Worm (Caenorhabditis elegans) whole organism, late embryonic: ENCODE results near the gene qua-1.

ENCODE experiments used
- F13H6.1 ChIP-seq: sonication (generic microtip); optimal IDR thresholded peaks from 2 replicates; lab custom pipeline; 2016; ENCODE audit warnings: missing genetic modification characterization, missing compliant biosample characterization
- K09A11.1 ChIP-seq: sonication (generic microtip); optimal IDR thresholded peaks from 2 replicates; lab custom pipeline; 2017; ENCODE audit warnings: antibody characterized with exemption, mild to moderate bottlenecking, missing genetic modification characterization, missing compliant biosample characterization; ENCODE audit not compliant: insufficient read depth
- T23F11.4 ChIP-seq: fragments of 200-800 bp; sonication (Bioruptor generic); optimal IDR thresholded peaks from 2 replicates; lab custom pipeline; 2018; ENCODE audit warnings: mild to moderate bottlenecking, missing genetic modification characterization, missing compliant biosample characterization
- Y22D7AL.16 ChIP-seq: sonication (generic microtip); optimal IDR thresholded peaks from 2 replicates; lab custom pipeline; 2016; ENCODE audit warnings: missing genetic modification characterization, missing compliant biosample characterization
- ahr-1 ChIP-seq: sonication (generic microtip); optimal IDR thresholded peaks from 2 replicates; lab custom pipeline; 2016; ENCODE audit warnings: missing genetic modification characterization, missing compliant biosample characterization
- ceh-22 ChIP-seq: sonication (generic microtip); optimal IDR thresholded peaks from 2 replicates; lab custom pipeline; 2017; ENCODE audit warnings: missing biosample characterization, missing genetic modification characterization
- ceh-30 ChIP-seq: fragments of 150-350 bp; optimal IDR thresholded peaks from 2 replicates; lab custom pipeline; 2014; ENCODE audit warnings: missing biosample characterization, missing genetic modification characterization
- ceh-6 ChIP-seq: fragments of 200-800 bp; sonication (Bioruptor generic); optimal IDR thresholded peaks from 2 replicates; lab custom pipeline; 2018; ENCODE audit warnings: mild to moderate bottlenecking, missing genetic modification characterization, missing compliant biosample characterization
- dve-1 ChIP-seq: sonication (generic microtip); optimal IDR thresholded peaks from 2 replicates; lab custom pipeline; 2017; ENCODE audit warnings: antibody characterized with exemption, mild to moderate bottlenecking, missing genetic modification characterization, missing compliant biosample characterization
- elt-4 ChIP-seq: sonication (generic microtip); optimal IDR thresholded peaks from 2 replicates; lab custom pipeline; 2016; ENCODE audit warnings: missing genetic modification characterization, missing compliant biosample characterization
- ets-4 ChIP-seq: sonication (generic microtip); optimal IDR thresholded peaks from 2 replicates; lab custom pipeline; 2016; ENCODE audit warnings: missing genetic modification characterization, missing compliant biosample characterization
- fkh-6 ChIP-seq: sonication (generic microtip); optimal IDR thresholded peaks from 2 replicates; lab custom pipeline; 2016; ENCODE audit warnings: missing genetic modification characterization, missing compliant biosample characterization
- hlh-15 ChIP-seq: sonication (generic microtip); optimal IDR thresholded peaks from 2 replicates; lab custom pipeline; 2016; ENCODE audit warnings: missing genetic modification characterization, missing compliant biosample characterization
- hlh-30 ChIP-seq: sonication (generic microtip); optimal IDR thresholded peaks from 2 replicates; lab custom pipeline; 2017; ENCODE audit warnings: antibody characterized with exemption, missing genetic modification characterization, missing compliant biosample characterization; ENCODE audit not compliant: insufficient read depth
- hlh-6 ChIP-seq: sonication (generic microtip); optimal IDR thresholded peaks from 2 replicates; lab custom pipeline; 2016; ENCODE audit warnings: missing genotype, missing genetic modification characterization, missing compliant biosample characterization
- lim-6 ChIP-seq: sonication (generic microtip); optimal IDR thresholded peaks from 2 replicates; lab custom pipeline; 2016; ENCODE audit warnings: missing genetic modification characterization, missing compliant biosample characterization
- lin-11 ChIP-seq: fragments of 200-800 bp; sonication (Bioruptor generic); optimal IDR thresholded peaks from 2 replicates; lab custom pipeline; 2018; ENCODE audit warnings: mild to moderate bottlenecking, missing genetic modification characterization, missing compliant biosample characterization
- madf-2 ChIP-seq: sonication (generic microtip); optimal IDR thresholded peaks from 2 replicates; lab custom pipeline; 2017; ENCODE audit warnings: missing genetic modification characterization, missing compliant biosample characterization
- pag-3 ChIP-seq: sonication (generic microtip); optimal IDR thresholded peaks from 2 replicates; lab custom pipeline; 2016; ENCODE audit warnings: missing compliant biosample characterization, missing genetic modification characterization, borderline replicate concordance
- pax-1 ChIP-seq: fragments of 150-350 bp; optimal IDR thresholded peaks from 2 replicates; lab custom pipeline; 2014; ENCODE audit warnings: missing biosample characterization, missing genetic modification characterization
- pha-2 ChIP-seq: sonication (generic microtip); optimal IDR thresholded peaks from 2 replicates; lab custom pipeline; 2017; ENCODE audit warnings: mild to moderate bottlenecking, missing genetic modification characterization, missing compliant biosample characterization
- pha-4 ChIP-seq: fragments of 150-350 bp; optimal IDR thresholded peaks from 2 replicates; lab custom pipeline; 2018; ENCODE audit warnings: missing biosample characterization, missing genetic modification reagents, missing genetic modification characterization
- pros-1 ChIP-seq: fragments of 150-350 bp; optimal IDR thresholded peaks from 2 replicates; lab custom pipeline; 2014; ENCODE audit warnings: missing biosample characterization, missing genetic modification reagents, missing genetic modification characterization
- ref-2 ChIP-seq: sonication (generic microtip); optimal IDR thresholded peaks from 2 replicates; lab custom pipeline; 2016; ENCODE audit warnings: missing genetic modification characterization, missing compliant biosample characterization
- rnt-1 ChIP-seq: sonication (generic microtip); optimal IDR thresholded peaks from 2 replicates; lab custom pipeline; 2016; ENCODE audit warnings: missing genetic modification characterization, missing compliant biosample characterization
- sdc-2 ChIP-seq: sonication (generic microtip); optimal IDR thresholded peaks from 2 replicates; lab custom pipeline; 2016; ENCODE audit warnings: missing genotype, missing genetic modification characterization, missing compliant biosample characterization
- sox-2 ChIP-seq: fragments of 200-800 bp; sonication (Bioruptor generic); IDR thresholded peaks from 2 replicates; pipeline ENCODE4 v1.3.6; 2022; ENCODE audit warnings: missing genetic modification reagents, missing genetic modification characterization, missing compliant biosample characterization
- syd-9 ChIP-seq: sonication (generic microtip); optimal IDR thresholded peaks from 2 replicates; lab custom pipeline; 2016; ENCODE audit warnings: mild to moderate bottlenecking, missing genetic modification characterization, moderate library complexity, missing compliant biosample characterization
- tbx-2 ChIP-seq: sonication (generic microtip); optimal IDR thresholded peaks from 2 replicates; lab custom pipeline; 2016; ENCODE audit warnings: missing genetic modification characterization, missing compliant biosample characterization
- tbx-7 ChIP-seq: sonication (generic microtip); optimal IDR thresholded peaks from 2 replicates; lab custom pipeline; 2016; ENCODE audit warnings: missing genotype, missing genetic modification characterization, missing compliant biosample characterization
- unc-3 ChIP-seq, 2 experiments: fragments of 200-800 bp in 1 of 2; sonication (Bioruptor generic) in 1 of 2; sonication (generic microtip) in 1 of 2; conservative IDR thresholded peaks in 1 of 2; optimal IDR thresholded peaks in 1 of 2; 2 replicates each; pipeline versions ENCODE4 v1.3.6 to Lab custom; 2016 to 2022; ENCODE audit warnings: missing compliant biosample characterization in 2 of 2, missing genetic modification characterization in 2 of 2, missing genetic modification reagents in 1 of 2
- unc-42 ChIP-seq: sonication (generic microtip); optimal IDR thresholded peaks from 2 replicates; lab custom pipeline; 2016; ENCODE audit warnings: missing genotype, missing genetic modification characterization, missing compliant biosample characterization
- zip-5 ChIP-seq: sonication (generic microtip); optimal IDR thresholded peaks from 2 replicates; lab custom pipeline; 2016; ENCODE audit warnings: missing genetic modification characterization, missing compliant biosample characterization
- ztf-16 ChIP-seq: sonication (generic microtip); optimal IDR thresholded peaks from 2 replicates; lab custom pipeline; 2017; ENCODE audit warnings: missing genetic modification characterization, missing compliant biosample characterization

The qua-1 gene

ce11 chrII:8173449-8173848 lies 25.2 kb upstream of the qua-1 start, which contains the start of the genes decr-1.3 and T05C12.1:
TSS of gene decr-1.3 (minus strand) at chrII:8173549.
TSS of gene T05C12.1 (plus strand) at chrII:8173680.
- no peak for TF ChIP-seq T23F11.4 (GFP tag; lab: Kevin White, UChicago)
- no peak for TF ChIP-seq syd-9
- TF ChIP-seq F13H6.1 (tag; lab: Kevin White, UChicago), result no peak
- no peak for TF ChIP-seq ref-2 (tag; lab: Kevin White, UChicago)
- no peak for TF ChIP-seq sdc-2 (tag; lab: Kevin White, UChicago)
- no peak for TF ChIP-seq ahr-1 (tag; lab: Kevin White, UChicago)
- no peak for TF ChIP-seq tbx-7 (tag; lab: Kevin White, UChicago)
- no peak for TF ChIP-seq ceh-6 (GFP tag; lab: Kevin White, UChicago)
- no peak for TF ChIP-seq pha-2
- TF ChIP-seq pag-3 (tag; lab: Kevin White, UChicago), result no peak
- TF ChIP-seq madf-2 (tag; lab: Kevin White, UChicago), result no peak
- TF ChIP-seq K09A11.1 (tag; lab: Kevin White, UChicago), result no peak
- TF ChIP-seq lim-6, result no peak
- no peak for TF ChIP-seq ztf-16 (tag; lab: Kevin White, UChicago)
- no peak for TF ChIP-seq ceh-30 (tag; lab: Kevin White, UChicago)
- no peak for TF ChIP-seq elt-4
- TF ChIP-seq, all 69 proteins: peak for 0

ce11 chrII:8174148-8174547 lies 24.5 kb upstream of the qua-1 start:
- TF ChIP-seq hlh-15 (tag; lab: Kevin White, UChicago), result no peak
- no peak for TF ChIP-seq ztf-16 (tag; lab: Kevin White, UChicago)
- no peak for TF ChIP-seq sox-2 (GFP tag; lab: Robert Waterston, UW)
- no peak for TF ChIP-seq lin-11
- TF ChIP-seq ceh-22, result no peak
- TF ChIP-seq ceh-30 (tag; lab: Kevin White, UChicago), result no peak
- no peak for TF ChIP-seq ets-4 (tag; lab: Kevin White, UChicago)

ce11 chrII:8177095-8177494 lies 21.5 kb upstream of the qua-1 start, which contains the start of gene acr-14:
TSS of gene acr-14 (minus strand) at chrII:8177195.
- TF ChIP-seq ceh-22 (no peak), pax-1 (tag; lab: Kevin White, UChicago) (no peak), tbx-2 (tag; lab: Kevin White, UChicago) (no peak), fkh-6 (no peak), pha-4 (tag; lab: Kevin White, UChicago) (no peak), ztf-16 (tag; lab: Kevin White, UChicago) (no peak), sdc-2 (tag; lab: Kevin White, UChicago) (no peak), unc-42 (tag; lab: Kevin White, UChicago) (no peak)

ce11 chrII:8178614-8179013 lies 20.0 kb upstream of the qua-1 start:
- no peak for TF ChIP-seq hlh-15 (tag; lab: Kevin White, UChicago)

ce11 chrII:8180281-8180680 lies 18.3 kb upstream of the qua-1 start, which contains the start of gene T05C12.4:
TSS of gene T05C12.4 (minus strand) at chrII:8180381.
- TF ChIP-seq zip-5, result no peak
- TF ChIP-seq hlh-6 (tag; lab: Kevin White, UChicago), result no peak
- no peak for TF ChIP-seq hlh-30 (tag; lab: Kevin White, UChicago)
- TF ChIP-seq rnt-1 (tag; lab: Kevin White, UChicago), result no peak
- no peak for TF ChIP-seq pros-1
- no peak for TF ChIP-seq ceh-22
- no peak for TF ChIP-seq F13H6.1 (tag; lab: Kevin White, UChicago)
- no peak for TF ChIP-seq unc-3 (GFP tag; conservative IDR thresholded peaks at IDR 0.05; lab: Robert Waterston, UW)
- TF ChIP-seq unc-3 (tag; optimal IDR thresholded peaks at IDR 0.05; lab: Kevin White, UChicago), result no peak
- no peak for TF ChIP-seq dve-1 (tag; lab: Kevin White, UChicago)
- TF ChIP-seq Y22D7AL.16, result no peak
- TF ChIP-seq hlh-15 (tag; lab: Kevin White, UChicago), result no peak
- no peak for TF ChIP-seq T23F11.4 (GFP tag; lab: Kevin White, UChicago)
